Worm (Caenorhabditis elegans) whole organism, L1 larva: Measurements from ENCODE around the gene nprt-1.

Experiments
- C04F5.9 ChIP-seq: sonication (generic microtip); optimal IDR thresholded peaks from 2 replicates; lab custom pipeline; 2016; ENCODE audit warnings: missing genetic modification characterization, missing compliant biosample characterization
- C16A3.4 ChIP-seq: fragments of 150-350 bp; optimal IDR thresholded peaks from 2 replicates; lab custom pipeline; 2014; ENCODE audit warnings: missing biosample characterization, missing genetic modification characterization
- C34B4.2 ChIP-seq: sonication (generic microtip); optimal IDR thresholded peaks from 2 replicates; lab custom pipeline; 2017; ENCODE audit warnings: mild to moderate bottlenecking, missing genetic modification characterization, missing compliant biosample characterization
- Y116A8C.19 ChIP-seq: sonication (generic microtip); optimal IDR thresholded peaks from 2 replicates; lab custom pipeline; 2016; ENCODE audit warnings: missing compliant biosample characterization, missing genetic modification characterization, borderline replicate concordance
- aly-2 ChIP-seq: fragments of 150-350 bp; optimal IDR thresholded peaks from 2 replicates; lab custom pipeline; 2014; ENCODE audit warnings: missing biosample characterization, missing genetic modification characterization
- ama-1 ChIP-seq: fragments of 150-350 bp; optimal IDR thresholded peaks from 2 replicates; lab custom pipeline; 2014
- ceh-63 ChIP-seq: fragments of 200-800 bp; sonication (Bioruptor generic); optimal IDR thresholded peaks from 2 replicates; lab custom pipeline; 2018; ENCODE audit warnings: mild to moderate bottlenecking, missing genetic modification characterization, missing compliant biosample characterization
- ceh-82 ChIP-seq, 3 experiments: fragments of 150-350 bp in 1 of 3; sonication (generic microtip) in 2 of 3; optimal IDR thresholded peaks; 2 replicates each; lab custom pipeline; 2014 to 2017; ENCODE audit warnings: missing biosample characterization in 3 of 3, missing genetic modification characterization in 3 of 3
- efl-1 ChIP-seq, 4 experiments: fragments of 150-350 bp; optimal IDR thresholded peaks in 3 of 4; peaks in 1 of 4; 1 replicate in 1 of 4; 2 replicates in 3 of 4; lab custom pipeline; 2014; ENCODE audit warnings: missing biosample characterization in 2 of 4, missing genetic modification characterization in 2 of 4, missing genetic modification reagents in 2 of 4
- efl-3 ChIP-seq: fragments of 200-800 bp; sonication (Bioruptor generic); optimal IDR thresholded peaks from 2 replicates; lab custom pipeline; 2018; ENCODE audit warnings: mild to moderate bottlenecking, missing genetic modification characterization, missing compliant biosample characterization
- egl-13 ChIP-seq: sonication (generic microtip); optimal IDR thresholded peaks from 2 replicates; lab custom pipeline; 2016; ENCODE audit warnings: missing genotype, missing genetic modification reagents, missing genetic modification characterization, missing compliant biosample characterization
- elt-2 ChIP-seq: sonication (generic microtip); optimal IDR thresholded peaks from 2 replicates; lab custom pipeline; 2016; ENCODE audit warnings: missing genetic modification characterization, mild to moderate bottlenecking, inconsistent platforms, missing compliant biosample characterization, missing genetic modification reagents
- ets-5 ChIP-seq: fragments of 200-800 bp; sonication (Bioruptor generic); IDR thresholded peaks from 2 replicates; pipeline ENCODE4 v1.3.6; 2022; ENCODE audit warnings: missing genetic modification characterization, missing compliant biosample characterization
- fkh-10 ChIP-seq: sonication (generic microtip); optimal IDR thresholded peaks from 2 replicates; lab custom pipeline; 2017; ENCODE audit warnings: missing biosample characterization, missing genetic modification reagents, missing genetic modification characterization
- fkh-4 ChIP-seq: sonication (generic microtip); optimal IDR thresholded peaks from 2 replicates; lab custom pipeline; 2016; ENCODE audit warnings: missing compliant biosample characterization, missing genetic modification characterization, borderline replicate concordance
- fkh-8 ChIP-seq: sonication (generic microtip); optimal IDR thresholded peaks from 2 replicates; lab custom pipeline; 2016; ENCODE audit warnings: mild to moderate bottlenecking, missing genetic modification characterization, missing compliant biosample characterization
- fos-1 ChIP-seq: fragments of 150-350 bp; optimal IDR thresholded peaks from 2 replicates; lab custom pipeline; 2014; ENCODE audit warnings: missing biosample characterization, missing genetic modification characterization
- hlh-17 ChIP-seq: fragments of 200-800 bp; sonication (Bioruptor generic); optimal IDR thresholded peaks from 2 replicates; lab custom pipeline; 2018; ENCODE audit warnings: missing genetic modification characterization, mild to moderate bottlenecking, missing compliant biosample characterization, moderate library complexity, borderline replicate concordance
- hpl-2 ChIP-seq: fragments of 150-350 bp; optimal IDR thresholded peaks from 2 replicates; lab custom pipeline; 2014; ENCODE audit warnings: missing biosample characterization, missing genetic modification reagents, missing genetic modification characterization
- lin-13 ChIP-seq: fragments of 150-350 bp; optimal IDR thresholded peaks from 2 replicates; lab custom pipeline; 2014; ENCODE audit warnings: missing biosample characterization, missing genetic modification reagents, missing genetic modification characterization
- lin-14 ChIP-seq: fragments of 200-800 bp; sonication (Bioruptor generic); optimal IDR thresholded peaks from 2 replicates; lab custom pipeline; 2018; ENCODE audit warnings: mild to moderate bottlenecking, missing genetic modification characterization, moderate library complexity, missing compliant biosample characterization
- mab-9 ChIP-seq: fragments of 200-800 bp; sonication (Bioruptor generic); IDR thresholded peaks from 2 replicates; pipeline ENCODE4 v1.3.6; 2022; ENCODE audit warnings: missing genetic modification reagents, missing genetic modification characterization, missing compliant biosample characterization
- mef-2 ChIP-seq: fragments of 150-350 bp; optimal IDR thresholded peaks from 2 replicates; lab custom pipeline; 2014; ENCODE audit warnings: missing biosample characterization, missing genetic modification characterization
- mep-1 ChIP-seq: fragments of 150-350 bp; optimal IDR thresholded peaks from 2 replicates; lab custom pipeline; 2014; ENCODE audit warnings: missing biosample characterization, missing genetic modification characterization
- nhr-12 ChIP-seq: sonication (generic microtip); optimal IDR thresholded peaks from 2 replicates; lab custom pipeline; 2017; ENCODE audit warnings: missing biosample characterization, missing genetic modification characterization
- nhr-19 ChIP-seq: fragments of 200-800 bp; sonication (Bioruptor generic); conservative IDR thresholded peaks from 2 replicates; pipeline ENCODE4 v1.3.6; 2022; ENCODE audit warnings: missing genetic modification characterization, missing compliant biosample characterization
- nhr-47 ChIP-seq: sonication (generic microtip); optimal IDR thresholded peaks from 2 replicates; lab custom pipeline; 2016; ENCODE audit warnings: mild to moderate bottlenecking, missing genetic modification characterization, moderate library complexity, missing compliant biosample characterization
- nhr-71 ChIP-seq: sonication (generic microtip); optimal IDR thresholded peaks from 2 replicates; lab custom pipeline; 2016; ENCODE audit warnings: mild to moderate bottlenecking, missing genetic modification characterization, moderate library complexity, missing compliant biosample characterization
- nhr-76 ChIP-seq: sonication (generic microtip); optimal IDR thresholded peaks from 2 replicates; lab custom pipeline; 2017; ENCODE audit warnings: missing biosample characterization, missing genetic modification characterization
- nhr-90 ChIP-seq: sonication (generic microtip); optimal IDR thresholded peaks from 2 replicates; lab custom pipeline; 2016; ENCODE audit warnings: mild to moderate bottlenecking, missing genetic modification characterization, missing compliant biosample characterization; ENCODE audit not compliant: poor library complexity
- pax-3 ChIP-seq: fragments of 200-800 bp; sonication (Bioruptor generic); optimal IDR thresholded peaks from 2 replicates; lab custom pipeline; 2018; ENCODE audit warnings: mild to moderate bottlenecking, missing genetic modification characterization, moderate library complexity, missing compliant biosample characterization
- pqm-1 ChIP-seq: sonication (generic microtip); optimal IDR thresholded peaks from 3 replicates; lab custom pipeline; 2017; ENCODE audit warnings: missing biosample characterization, missing genetic modification characterization
- skn-1 ChIP-seq: fragments of 150-350 bp; optimal IDR thresholded peaks from 2 replicates; lab custom pipeline; 2014; ENCODE audit warnings: missing biosample characterization, missing genetic modification characterization
- snpc-4 ChIP-seq: fragments of 150-350 bp; optimal IDR thresholded peaks from 2 replicates; lab custom pipeline; 2014; ENCODE audit warnings: missing biosample characterization, missing genetic modification characterization
- snu-23 ChIP-seq: sonication (generic microtip); optimal IDR thresholded peaks from 2 replicates; lab custom pipeline; 2016; ENCODE audit warnings: missing genetic modification characterization, missing compliant biosample characterization
- sox-4 ChIP-seq: sonication (generic microtip); optimal IDR thresholded peaks from 2 replicates; lab custom pipeline; 2016; ENCODE audit warnings: missing genetic modification characterization, missing compliant biosample characterization
- sptf-1 ChIP-seq: fragments of 150-350 bp; optimal IDR thresholded peaks from 2 replicates; lab custom pipeline; 2014; ENCODE audit warnings: missing biosample characterization, missing genetic modification characterization
- swsn-7 ChIP-seq: sonication (generic microtip); optimal IDR thresholded peaks from 2 replicates; lab custom pipeline; 2016; ENCODE audit warnings: missing genetic modification characterization, missing compliant biosample characterization
- tbx-2 ChIP-seq: sonication (generic microtip); optimal IDR thresholded peaks from 2 replicates; lab custom pipeline; 2016; ENCODE audit warnings: missing genetic modification characterization, missing compliant biosample characterization
- unc-30 ChIP-seq: sonication (generic microtip); optimal IDR thresholded peaks from 2 replicates; lab custom pipeline; 2017; ENCODE audit warnings: missing biosample characterization, missing genetic modification characterization
- unc-86 ChIP-seq: sonication (generic microtip); optimal IDR thresholded peaks from 2 replicates; lab custom pipeline; 2016; ENCODE audit warnings: missing genetic modification characterization, missing compliant biosample characterization
- unc-98 ChIP-seq: fragments of 200-800 bp; sonication (Bioruptor generic); IDR thresholded peaks from 2 replicates; pipeline ENCODE4 v1.3.6; 2022; ENCODE audit warnings: missing genetic modification characterization, missing compliant biosample characterization
- vab-15 ChIP-seq: sonication (generic microtip); optimal IDR thresholded peaks from 2 replicates; lab custom pipeline; 2017; ENCODE audit warnings: missing genotype, mild to moderate bottlenecking, missing genetic modification characterization, missing compliant biosample characterization
- ztf-11 ChIP-seq, 2 experiments: sonication (generic microtip); optimal IDR thresholded peaks; 2 replicates each; lab custom pipeline; 2016 to 2017; ENCODE audit warnings: missing genetic modification characterization in 2 of 2, missing biosample characterization in 1 of 2, missing compliant biosample characterization in 1 of 2

The nprt-1 gene

DNA sequence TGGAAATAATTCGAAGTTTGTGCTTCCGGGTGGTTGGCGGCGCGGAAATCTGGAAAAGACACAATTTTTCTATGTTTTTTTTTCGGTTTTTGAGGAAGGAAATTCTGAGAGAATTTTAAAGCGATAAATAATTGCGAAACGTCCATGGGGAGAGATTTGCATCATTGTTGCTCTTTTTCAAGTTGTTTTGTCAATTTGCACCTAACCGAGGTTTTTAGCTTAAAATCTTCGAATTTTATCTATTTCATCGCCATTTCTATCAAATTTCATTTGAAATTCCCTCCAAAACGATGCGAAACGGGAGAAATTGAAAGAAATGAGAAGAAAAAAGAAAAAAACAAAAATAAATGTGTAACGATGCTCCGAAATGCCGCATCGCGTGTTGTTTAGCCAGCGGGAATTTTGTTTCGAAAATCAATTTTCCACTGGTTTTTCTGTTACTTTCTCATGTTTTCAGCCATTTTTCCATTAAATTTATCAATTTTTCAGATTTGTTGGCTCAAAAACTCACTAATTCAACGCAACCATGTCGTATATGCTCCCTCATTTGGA lies at the start of gene nprt-1, which contains the start of gene dib-1 (continued):
- TF ChIP-seq efl-3 (GFP tag; lab: Kevin White, UChicago) (no peak), Y116A8C.19 (tag; lab: Kevin White, UChicago) (no peak), mab-9 (GFP tag; lab: Robert Waterston, UW) (no peak), lin-14 (GFP tag; lab: Kevin White, UChicago) (peak; percentile 56), skn-1 (tag; lab: Kevin White, UChicago) (peak; percentile 71), fkh-4 (no peak), pax-3 (tag; lab: Kevin White, UChicago) (no peak), aly-2 (tag; lab: Kevin White, UChicago) (no peak), mef-2 (tag; lab: Kevin White, UChicago) (no peak), egl-13 (tag; lab: Kevin White, UChicago) (no peak), nhr-76 (tag; lab: Kevin White, UChicago) (no peak), hpl-2 (no peak), ceh-63 (GFP tag; lab: Kevin White, UChicago) (no peak), unc-86 (tag; lab: Kevin White, UChicago) (no peak), nhr-90 (tag; lab: Kevin White, UChicago) (peak; percentile 37), C16A3.4 (tag; lab: Kevin White, UChicago) (peak; percentile 4), C34B4.2 (tag; lab: Kevin White, UChicago) (no peak), unc-30 (tag; lab: Kevin White, UChicago) (no peak), fos-1 (tag; lab: Kevin White, UChicago) (peak; percentile 20), nhr-19 (peak; percentile 54), snpc-4 (tag; lab: Kevin White, UChicago) (peak; percentile 25), unc-98 (GFP tag; lab: Robert Waterston, UW) (no peak), pqm-1 (tag; lab: Kevin White, UChicago) (no peak), efl-1 (optimal IDR thresholded peaks at IDR 0.05; lab: Kevin White, UChicago) (peak; percentile 65 to 94), efl-1 (GFP tag; optimal IDR thresholded peaks at IDR 0.05 in 1 of 2; lab: Kevin White, UChicago) (peak; percentile 92 to 99), mep-1 (tag; lab: Kevin White, UChicago) (peak; percentile 60), nhr-47 (tag; lab: Kevin White, UChicago) (peak; percentile 68), hlh-17 (GFP tag; lab: Kevin White, UChicago) (no peak), ama-1 (lab: Kevin White, UChicago) (no peak), nhr-71 (tag; lab: Kevin White, UChicago) (peak; percentile 76), C04F5.9 (no peak), fkh-8 (tag; lab: Kevin White, UChicago) (peak; percentile 6)

DNA sequence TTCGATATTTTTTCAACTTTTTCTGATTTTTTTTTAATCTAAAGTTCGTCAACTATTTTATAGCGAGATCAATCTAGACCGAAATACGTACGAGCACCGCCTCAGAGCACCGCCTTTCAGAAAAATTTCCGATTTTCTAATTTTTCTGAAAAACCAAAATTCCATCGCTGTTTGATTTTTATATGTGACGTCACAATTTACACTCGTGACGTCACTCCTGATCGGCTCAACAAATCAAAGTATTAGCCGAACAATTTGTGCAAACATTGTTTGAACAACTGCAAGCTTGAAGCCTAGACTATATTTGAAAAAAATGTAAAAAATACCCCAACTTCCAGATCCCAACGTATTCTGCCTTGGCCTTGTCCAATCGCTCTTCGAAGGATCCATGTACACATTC lies 44.9 kb upstream of the nprt-1 start:
- TF ChIP-seq nhr-90 (tag; lab: Kevin White, UChicago) (no peak), ztf-11 (tag; optimal IDR thresholded peaks at IDR 0.05; lab: Kevin White, UChicago) (no peak), efl-3 (GFP tag; lab: Kevin White, UChicago) (no peak), sox-4 (no peak), tbx-2 (no peak), pax-3 (tag; lab: Kevin White, UChicago) (no peak)

DNA sequence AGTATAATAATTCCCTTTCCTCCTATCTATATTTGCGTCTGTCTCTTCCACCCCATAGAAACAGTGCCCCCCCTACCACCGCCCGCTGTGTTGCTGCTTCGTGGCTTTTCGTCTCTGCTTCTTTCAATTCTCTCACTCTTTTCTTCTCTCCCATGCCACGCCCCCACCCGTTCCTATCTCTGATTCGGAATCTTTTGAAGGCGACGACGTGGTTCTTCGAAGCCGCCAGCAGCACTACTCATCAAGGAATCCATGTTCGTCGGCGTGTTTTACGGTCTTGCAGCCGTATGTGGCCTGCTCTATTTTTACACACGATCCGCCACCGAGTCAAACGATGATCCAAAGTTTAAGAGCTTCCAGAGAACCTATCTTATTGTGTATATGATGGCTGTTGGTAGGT lies 41.0 kb upstream of the nprt-1 start, which contains the start of gene samt-1:
Gene samt-1, plus strand, starts transcription at position 176 of the 400 bp plus-strand sequence.
- TF ChIP-seq lin-14 (GFP tag; lab: Kevin White, UChicago) (no peak), lin-13 (GFP tag; lab: Kevin White, UChicago) (no peak), ceh-82 (tag; optimal IDR thresholded peaks at IDR 0.05; lab: Kevin White, UChicago) (no peak), vab-15 (tag; lab: Kevin White, UChicago) (no peak), nhr-12 (tag; lab: Kevin White, UChicago) (no peak), sox-4 (no peak), Y116A8C.19 (tag; lab: Kevin White, UChicago) (no peak), egl-13 (tag; lab: Kevin White, UChicago) (no peak), snu-23 (GFP tag; lab: Kevin White, UChicago) (no peak), mab-9 (GFP tag; lab: Robert Waterston, UW) (no peak), pax-3 (tag; lab: Kevin White, UChicago) (no peak), fkh-10 (no peak), ets-5 (GFP tag; lab: Robert Waterston, UW) (no peak), swsn-7 (no peak), sptf-1 (tag; lab: Kevin White, UChicago) (no peak), elt-2 (no peak), fkh-4 (no peak), hpl-2 (no peak)
- TF ChIP-seq, all 84 proteins: peak for 0
